Fruit fly (Drosophila melanogaster) whole organism, prepupa: ENCODE data around the gene Rhp.

Experiments used
- Blimp-1 ChIP-seq: fragments of 200-800 bp; sonication (Bioruptor generic); optimal IDR thresholded peaks from 3 replicates; lab custom pipeline; 2017; ENCODE audit warnings: missing biosample characterization, missing genetic modification characterization, mild to moderate bottlenecking, moderate library complexity, missing genetic modification reagents
- CG10669 ChIP-seq: fragments of 200-800 bp; sonication (Bioruptor generic); optimal IDR thresholded peaks from 3 replicates; lab custom pipeline; 2018; ENCODE audit warnings: missing biosample characterization, mild to moderate bottlenecking, missing genetic modification characterization, moderate library complexity
- CG11294 ChIP-seq: fragments of 200-800 bp; sonication (Bioruptor generic); IDR thresholded peaks from 2 replicates; pipeline ENCODE4 v1.3.6; 2022; ENCODE audit warnings: missing biosample characterization, missing genetic modification characterization
- CG15336 ChIP-seq: fragments of 200-800 bp; sonication (Bioruptor generic); IDR thresholded peaks from 2 replicates; pipeline ENCODE4 v1.3.6; 2022; ENCODE audit warnings: missing biosample characterization, missing genetic modification characterization
- CG3032 ChIP-seq: fragments of 200-800 bp; optimal IDR thresholded peaks from 2 replicates; lab custom pipeline; 2019; ENCODE audit warnings: missing biosample characterization, mild to moderate bottlenecking, missing genetic modification characterization, moderate library complexity
- CG32006 ChIP-seq: fragments of 200-800 bp; sonication (Bioruptor generic); optimal IDR thresholded peaks from 3 replicates; lab custom pipeline; 2017; ENCODE audit warnings: missing biosample characterization, mild to moderate bottlenecking, missing genetic modification characterization
- CG3919 ChIP-seq: fragments of 200-800 bp; sonication (Bioruptor generic); optimal IDR thresholded peaks from 3 replicates; lab custom pipeline; 2016; ENCODE audit warnings: missing biosample characterization, missing genetic modification characterization
- CG6276 ChIP-seq: fragments of 200-800 bp; sonication (Bioruptor generic); optimal IDR thresholded peaks from 2 replicates; lab custom pipeline; 2017; ENCODE audit warnings: missing biosample characterization, mild to moderate bottlenecking, missing genetic modification characterization
- CG6792 ChIP-seq: fragments of 200-800 bp; sonication (Bioruptor generic); optimal IDR thresholded peaks from 3 replicates; lab custom pipeline; 2016; ENCODE audit warnings: missing biosample characterization, missing genetic modification characterization
- CG6854 ChIP-seq: fragments of 200-800 bp; sonication (Bioruptor generic); optimal IDR thresholded peaks from 2 replicates; lab custom pipeline; 2017; ENCODE audit warnings: missing biosample characterization, mild to moderate bottlenecking, missing genetic modification characterization
- CG8319 ChIP-seq: fragments of 200-800 bp; sonication (Bioruptor generic); optimal IDR thresholded peaks from 3 replicates; lab custom pipeline; 2016; ENCODE audit warnings: missing biosample characterization, missing genetic modification characterization
- Eip78C ChIP-seq: fragments of 200-800 bp; sonication (Bioruptor generic); peaks from one replicate; lab custom pipeline; 2016; ENCODE audit warnings: missing biosample characterization, missing genetic modification characterization
- Ets21C ChIP-seq: fragments of 200-800 bp; sonication (Bioruptor generic); optimal IDR thresholded peaks from 3 replicates; lab custom pipeline; 2016; ENCODE audit warnings: missing biosample characterization, missing genetic modification characterization
- Ets96B ChIP-seq: fragments of 200-800 bp; optimal IDR thresholded peaks from 2 replicates; lab custom pipeline; 2019; ENCODE audit warnings: missing biosample characterization, mild to moderate bottlenecking, missing genetic modification characterization, moderate library complexity
- Gug ChIP-seq: fragments of 200-800 bp; sonication (Bioruptor generic); IDR thresholded peaks from 2 replicates; pipeline ENCODE4 v1.3.6; 2022; ENCODE audit warnings: missing biosample characterization, missing genetic modification characterization
- Hr39 ChIP-seq: fragments of 200-800 bp; sonication (Bioruptor generic); optimal IDR thresholded peaks from 2 replicates; lab custom pipeline; 2016; ENCODE audit warnings: missing biosample characterization, missing genetic modification characterization
- Lpt ChIP-seq: fragments of 200-800 bp; sonication (Bioruptor generic); optimal IDR thresholded peaks from 3 replicates; lab custom pipeline; 2016; ENCODE audit warnings: missing biosample characterization, missing genetic modification characterization
- OdsH ChIP-seq: fragments of 200-800 bp; sonication (Bioruptor generic); optimal IDR thresholded peaks from 3 replicates; lab custom pipeline; 2016; ENCODE audit warnings: missing biosample characterization, missing genetic modification characterization
- Smox ChIP-seq: fragments of 200-800 bp; sonication (Bioruptor generic); optimal IDR thresholded peaks from 3 replicates; lab custom pipeline; 2016; ENCODE audit warnings: missing biosample characterization, missing genetic modification characterization
- Sox102F ChIP-seq: fragments of 200-800 bp; sonication (Bioruptor generic); optimal IDR thresholded peaks from 2 replicates; lab custom pipeline; 2016; ENCODE audit warnings: missing biosample characterization, mild to moderate bottlenecking, missing genetic modification characterization
- Sox14 ChIP-seq: fragments of 200-800 bp; sonication (Bioruptor generic); optimal IDR thresholded peaks from 3 replicates; lab custom pipeline; 2016; ENCODE audit warnings: missing biosample characterization, missing genetic modification characterization
- Sox15 ChIP-seq: fragments of 200-800 bp; sonication (Bioruptor generic); optimal IDR thresholded peaks from 3 replicates; lab custom pipeline; 2016; ENCODE audit warnings: missing biosample characterization, missing genetic modification characterization
- acj6 ChIP-seq: fragments of 200-800 bp; sonication (Bioruptor generic); optimal IDR thresholded peaks from 3 replicates; lab custom pipeline; 2016; ENCODE audit warnings: missing biosample characterization, missing genetic modification characterization
- cyc ChIP-seq: fragments of 200-800 bp; sonication (Bioruptor generic); optimal IDR thresholded peaks from 3 replicates; lab custom pipeline; 2016; ENCODE audit warnings: missing biosample characterization, missing genetic modification characterization
- dsx ChIP-seq: fragments of 200-800 bp; optimal IDR thresholded peaks from 3 replicates; lab custom pipeline; 2019; ENCODE audit warnings: missing biosample characterization, mild to moderate bottlenecking, missing genetic modification characterization, moderate library complexity; ENCODE audit not compliant: poor library complexity, severe bottlenecking
- eg ChIP-seq: fragments of 200-800 bp; sonication (Bioruptor generic); IDR thresholded peaks from 3 replicates; pipeline ENCODE4 v1.3.6; 2022; ENCODE audit warnings: missing biosample characterization, missing genetic modification characterization
- fd85E ChIP-seq: fragments of 200-800 bp; sonication (Bioruptor generic); optimal IDR thresholded peaks from 3 replicates; lab custom pipeline; 2016; ENCODE audit warnings: missing biosample characterization, missing genetic modification characterization
- lz ChIP-seq: fragments of 200-800 bp; sonication (Bioruptor generic); optimal IDR thresholded peaks from 3 replicates; lab custom pipeline; 2016; ENCODE audit warnings: missing biosample characterization, missing genetic modification characterization
- net ChIP-seq: fragments of 200-800 bp; sonication (Bioruptor generic); optimal IDR thresholded peaks from 3 replicates; lab custom pipeline; 2016; ENCODE audit warnings: missing biosample characterization, missing genetic modification characterization
- pdm3 ChIP-seq: fragments of 200-800 bp; sonication (Bioruptor generic); optimal IDR thresholded peaks from 3 replicates; lab custom pipeline; 2016; ENCODE audit warnings: missing biosample characterization, missing genetic modification characterization
- ss ChIP-seq, 2 experiments: fragments of 200-800 bp; sonication (Bioruptor generic); optimal IDR thresholded peaks; 2 replicates in 1 of 2; 3 replicates in 1 of 2; lab custom pipeline; 2017 to 2018; ENCODE audit warnings: mild to moderate bottlenecking in 2 of 2, missing biosample characterization in 2 of 2, missing genetic modification characterization in 2 of 2, moderate library complexity in 1 of 2
- svp ChIP-seq: fragments of 200-800 bp; sonication (Bioruptor generic); peaks from one replicate; lab custom pipeline; 2016; ENCODE audit warnings: missing biosample characterization, missing genetic modification characterization
- topi ChIP-seq: fragments of 200-800 bp; sonication (Bioruptor generic); optimal IDR thresholded peaks from 3 replicates; lab custom pipeline; 2016; ENCODE audit warnings: missing biosample characterization, missing genetic modification characterization

The Rhp gene

dm6 chrX:15740288-15740726 is 48.4 kb upstream of the Rhp start (continued):
- TF ChIP-seq acj6 (GFP tag; lab: Kevin White, UChicago) (peak; percentile 50), CG6792 (GFP tag; lab: Kevin White, UChicago) (peak; percentile 45), CG11294 (GFP tag; lab: Robert Waterston, UW) (peak; percentile 15; the same call in 1 of the 2 replicates), Lpt (GFP tag; lab: Kevin White, UChicago) (peak; percentile 18), fd85E (no peak), CG8319 (no peak), lz (GFP tag; lab: Kevin White, UChicago) (peak; percentile 67), CG6276 (GFP tag; lab: Kevin White, UChicago) (no peak), CG3919 (GFP tag; lab: Kevin White, UChicago) (no peak), pdm3 (GFP tag; lab: Kevin White, UChicago) (peak; percentile 62), Eip78C (GFP tag; lab: Kevin White, UChicago) (peak; percentile 83), dsx (peak; percentile 4), net (GFP tag; lab: Kevin White, UChicago) (no peak), ss (GFP tag; optimal IDR thresholded peaks at IDR 0.05; lab: Kevin White, UChicago) (no peak), cyc (GFP tag; lab: Kevin White, UChicago) (peak; percentile 45), OdsH (GFP tag; lab: Kevin White, UChicago) (peak; percentile 46)

dm6 chrX:15740881-15741280 is 47.8 kb upstream of the Rhp start:
- TF ChIP-seq eg (GFP tag; lab: Robert Waterston, UW) = no peak
- TF ChIP-seq svp = peak; percentile 47
- TF ChIP-seq CG15336 (GFP tag; lab: Robert Waterston, UW) = 0 out of 2 replicates have a peak, but pooled peaks have one; percentile 6

dm6 chrX:15745905-15746681 is 42.6 kb upstream of the Rhp start, which contains the start of the genes CG8944 and CCT6:
TSS of gene CG8944 (minus strand) at chrX:15746231.
TSS of gene CCT6 (plus strand) at chrX:15746648.
- peak; percentile 7 for TF ChIP-seq Ets21C (GFP tag; lab: Kevin White, UChicago)
- TF ChIP-seq Eip78C (GFP tag; lab: Kevin White, UChicago) = peak; percentile 46
- no peak for TF ChIP-seq Lpt (GFP tag; lab: Kevin White, UChicago)
- no peak for TF ChIP-seq Blimp-1
- no peak for TF ChIP-seq Gug
- TF ChIP-seq lz (GFP tag; lab: Kevin White, UChicago) = peak; percentile 20
- no peak for TF ChIP-seq Hr39 (GFP tag; lab: Kevin White, UChicago)
- no peak for TF ChIP-seq Sox14
- TF ChIP-seq CG3032 (tag; lab: Kevin White, UChicago) = peak; percentile 7
- no peak for TF ChIP-seq eg (GFP tag; lab: Robert Waterston, UW)
- TF ChIP-seq, all 60 proteins: peak for 4

dm6 chrX:15746682-15747196 is 42.0 kb upstream of the Rhp start:
- TF ChIP-seq Sox102F (no peak), CG6276 (GFP tag; lab: Kevin White, UChicago) (no peak), Sox15 (no peak), Smox (GFP tag; lab: Kevin White, UChicago) (no peak), CG6854 (GFP tag; lab: Kevin White, UChicago) (no peak), svp (no peak), Ets96B (tag; lab: Kevin White, UChicago) (no peak), Gug (no peak), Lpt (GFP tag; lab: Kevin White, UChicago) (no peak), CG6792 (GFP tag; lab: Kevin White, UChicago) (no peak), topi (GFP tag; lab: Kevin White, UChicago) (no peak), cyc (GFP tag; lab: Kevin White, UChicago) (no peak), CG11294 (GFP tag; lab: Robert Waterston, UW) (no peak), CG32006 (no peak), CG8319 (no peak), CG10669 (no peak), CG3032 (tag; lab: Kevin White, UChicago) (no peak), Hr39 (GFP tag; lab: Kevin White, UChicago) (no peak), fd85E (no peak)
